Fruit fly (Drosophila melanogaster) S2 (cell line): ENCODE data around the gene CG18809.
A peak's percentile ranks its signal among the peaks of the same experiment; 100 is the strongest.

ENCODE experiments used
- CG8478 ChIP-seq: fragments of >200 bp; optimal IDR thresholded peaks from 2 replicates; lab custom pipeline; 2018
- CTCF ChIP-seq, 2 experiments: fragments of >200 bp; optimal IDR thresholded peaks; 2 replicates each; lab custom pipeline; 2018

DNA sequence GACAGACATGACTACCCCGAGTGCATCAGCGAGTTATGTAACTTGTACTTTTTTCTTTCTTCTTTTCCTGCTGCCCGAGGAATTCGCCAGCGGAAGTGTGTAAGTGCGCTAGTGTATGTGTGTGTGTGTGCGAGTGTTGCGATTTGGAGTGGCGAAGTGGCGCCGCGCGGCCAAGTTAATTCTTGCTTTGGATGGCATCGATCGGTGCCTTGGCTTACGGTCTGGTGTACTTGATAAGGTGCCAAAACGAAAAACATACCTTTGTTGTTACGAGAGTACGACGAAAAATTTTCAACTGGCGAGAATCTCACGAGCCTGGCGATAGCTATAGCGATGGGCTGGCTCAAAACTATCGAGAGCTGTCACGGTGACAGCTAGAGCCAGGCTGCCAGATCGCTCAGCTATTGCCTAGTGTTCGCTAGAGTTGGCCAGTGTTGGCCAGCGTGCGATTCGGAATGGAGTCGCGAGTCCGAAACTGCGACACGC lies at the start of gene CG18809, which contains the start of the genes COX6B, CG33932 and Rpp20:
- TF ChIP-seq CG8478 (lab: Kevin White, UChicago) (no peak), CTCF (optimal IDR thresholded peaks at IDR 0.05; lab: Kevin White, UChicago) (peak; percentile 33 to 57)
